Worm (Caenorhabditis elegans) whole organism, mixed stage, embryonic: ENCODE results near the gene pipp-4P.

Experiments
- bed-3 ChIP-seq: fragments of 200-800 bp; sonication (Bioruptor generic); optimal IDR thresholded peaks from 3 replicates; lab custom pipeline; 2018; ENCODE audit warnings: mild to moderate bottlenecking, missing genetic modification characterization, moderate library complexity, missing compliant biosample characterization
- blmp-1 ChIP-seq: fragments of 150-350 bp; optimal IDR thresholded peaks from 2 replicates; lab custom pipeline; 2014; ENCODE audit warnings: missing biosample characterization, missing genetic modification characterization
- ceh-39 ChIP-seq: fragments of 150-350 bp; optimal IDR thresholded peaks from 2 replicates; lab custom pipeline; 2014; ENCODE audit warnings: missing biosample characterization, missing genetic modification characterization
- ceh-43 ChIP-seq: fragments of 200-800 bp; sonication (Bioruptor generic); optimal IDR thresholded peaks from 2 replicates; lab custom pipeline; 2018; ENCODE audit warnings: mild to moderate bottlenecking, missing genetic modification characterization, moderate library complexity, missing compliant biosample characterization
- ceh-83 ChIP-seq: fragments of 200-800 bp; sonication (Bioruptor generic); optimal IDR thresholded peaks from 2 replicates; lab custom pipeline; 2018; ENCODE audit warnings: mild to moderate bottlenecking, missing genetic modification characterization, missing compliant biosample characterization
- ces-1 ChIP-seq: fragments of 150-350 bp; optimal IDR thresholded peaks from 2 replicates; lab custom pipeline; 2014; ENCODE audit warnings: missing biosample characterization, missing genetic modification reagents, missing genetic modification characterization
- cnd-1 ChIP-seq: fragments of 200-800 bp; sonication (Bioruptor generic); optimal IDR thresholded peaks from 2 replicates; lab custom pipeline; 2018; ENCODE audit warnings: mild to moderate bottlenecking, missing genetic modification characterization, missing compliant biosample characterization
- drap-1 ChIP-seq: fragments of 200-800 bp; sonication (Bioruptor generic); optimal IDR thresholded peaks from 3 replicates; lab custom pipeline; 2018; ENCODE audit warnings: mild to moderate bottlenecking, missing genetic modification characterization, missing compliant biosample characterization
- elt-1 ChIP-seq: sonication (generic microtip); optimal IDR thresholded peaks from 2 replicates; lab custom pipeline; 2017; ENCODE audit warnings: missing genetic modification characterization, mild to moderate bottlenecking, missing compliant biosample characterization, antibody characterized with exemption, moderate library complexity, borderline replicate concordance; ENCODE audit not compliant: insufficient read depth
- elt-3 ChIP-seq: fragments of 150-350 bp; optimal IDR thresholded peaks from 2 replicates; lab custom pipeline; 2014; ENCODE audit warnings: missing biosample characterization, missing genetic modification characterization
- flh-1 ChIP-seq: fragments of 200-800 bp; sonication (Bioruptor generic); optimal IDR thresholded peaks from 2 replicates; lab custom pipeline; 2018; ENCODE audit warnings: mild to moderate bottlenecking, missing genetic modification characterization, moderate library complexity, missing compliant biosample characterization
- hlh-1 ChIP-seq: fragments of 150-350 bp; optimal IDR thresholded peaks from 2 replicates; lab custom pipeline; 2014; ENCODE audit warnings: missing biosample characterization, missing genetic modification reagents, missing genetic modification characterization
- lin-13 ChIP-seq: fragments of 150-350 bp; optimal IDR thresholded peaks from 2 replicates; lab custom pipeline; 2014; ENCODE audit warnings: missing biosample characterization, missing genetic modification characterization
- lin-32 ChIP-seq: fragments of 200-800 bp; sonication (Bioruptor generic); optimal IDR thresholded peaks from 2 replicates; lab custom pipeline; 2018; ENCODE audit warnings: mild to moderate bottlenecking, missing genetic modification characterization, missing compliant biosample characterization
- lsy-2 ChIP-seq: fragments of 150-350 bp; optimal IDR thresholded peaks from 2 replicates; lab custom pipeline; 2014; ENCODE audit warnings: missing biosample characterization, missing genetic modification characterization
- mab-5 ChIP-seq: fragments of 150-350 bp; optimal IDR thresholded peaks from 2 replicates; lab custom pipeline; 2014; ENCODE audit warnings: missing biosample characterization, missing genetic modification characterization
- mep-1 ChIP-seq: fragments of 150-350 bp; optimal IDR thresholded peaks from 2 replicates; lab custom pipeline; 2017; ENCODE audit warnings: missing biosample characterization, missing genetic modification reagents, missing genetic modification characterization, inconsistent platforms
- mls-2 ChIP-seq: sonication (generic microtip); optimal IDR thresholded peaks from 2 replicates; lab custom pipeline; 2016; ENCODE audit warnings: mild to moderate bottlenecking, missing genetic modification characterization, moderate library complexity, missing compliant biosample characterization
- nhr-12 ChIP-seq: fragments of 150-350 bp; optimal IDR thresholded peaks from 2 replicates; lab custom pipeline; 2014; ENCODE audit warnings: missing biosample characterization, missing genetic modification characterization
- nhr-2 ChIP-seq: fragments of 150-350 bp; optimal IDR thresholded peaks from 2 replicates; lab custom pipeline; 2014; ENCODE audit warnings: missing biosample characterization, missing genetic modification characterization
- nhr-237 ChIP-seq: fragments of 150-350 bp; optimal IDR thresholded peaks from 2 replicates; lab custom pipeline; 2014; ENCODE audit warnings: missing biosample characterization, missing genetic modification characterization
- nhr-28 ChIP-seq: fragments of 150-350 bp; optimal IDR thresholded peaks from 2 replicates; lab custom pipeline; 2014; ENCODE audit warnings: missing biosample characterization, missing genetic modification characterization
- nhr-76 ChIP-seq: sonication (generic microtip); optimal IDR thresholded peaks from 2 replicates; lab custom pipeline; 2017; ENCODE audit warnings: missing biosample characterization, missing genetic modification characterization
- pha-4 ChIP-seq: fragments of 150-350 bp; optimal IDR thresholded peaks from 2 replicates; lab custom pipeline; 2018; ENCODE audit warnings: missing biosample characterization, missing genetic modification reagents, missing genetic modification characterization
- sem-2 ChIP-seq: fragments of 200-800 bp; sonication (Bioruptor generic); optimal IDR thresholded peaks from 2 replicates; lab custom pipeline; 2018; ENCODE audit warnings: mild to moderate bottlenecking, missing genetic modification characterization, missing compliant biosample characterization
- snpc-4 ChIP-seq: fragments of 150-350 bp; optimal IDR thresholded peaks from 2 replicates; lab custom pipeline; 2014; ENCODE audit warnings: missing biosample characterization, missing genetic modification characterization
- sptf-1 ChIP-seq: sonication (generic microtip); optimal IDR thresholded peaks from 2 replicates; lab custom pipeline; 2017; ENCODE audit warnings: mild to moderate bottlenecking, missing genetic modification characterization, moderate library complexity, missing compliant biosample characterization
- tbx-8 ChIP-seq: fragments of 200-800 bp; sonication (Bioruptor generic); optimal IDR thresholded peaks from 2 replicates; lab custom pipeline; 2018; ENCODE audit warnings: mild to moderate bottlenecking, missing genetic modification characterization, moderate library complexity, missing compliant biosample characterization
- unc-39 ChIP-seq: fragments of 150-350 bp; optimal IDR thresholded peaks from 2 replicates; lab custom pipeline; 2014; ENCODE audit warnings: missing biosample characterization, missing genetic modification characterization
- unc-62 ChIP-seq: fragments of 150-350 bp; optimal IDR thresholded peaks from 2 replicates; lab custom pipeline; 2014; ENCODE audit warnings: missing biosample characterization, missing genetic modification reagents, missing genetic modification characterization
- zip-8 ChIP-seq: fragments of 150-350 bp; optimal IDR thresholded peaks from 2 replicates; lab custom pipeline; 2014; ENCODE audit warnings: missing biosample characterization, missing genetic modification characterization

pipp-4P gene

ce11 chrIII:2785840-2786239 lies 33.2 kb upstream of the pipp-4P start, which contains the start of gene Y71H2AM.20 (continued):
- TF ChIP-seq nhr-28 (tag; lab: Kevin White, UChicago) = no peak
- TF ChIP-seq nhr-12 (tag; lab: Kevin White, UChicago) = no peak

- TF ChIP-seq elt-3 = no peak
- no peak for TF ChIP-seq lsy-2 (tag; lab: Kevin White, UChicago)
- no peak for TF ChIP-seq snpc-4
- TF ChIP-seq flh-1 (GFP tag; lab: Kevin White, UChicago) = no peak
- no peak for TF ChIP-seq sem-2
- no peak for TF ChIP-seq zip-8 (tag; lab: Kevin White, UChicago)
- no peak for TF ChIP-seq nhr-12 (tag; lab: Kevin White, UChicago)
- TF ChIP-seq elt-1 (tag; lab: Kevin White, UChicago) = no peak
- no peak for TF ChIP-seq lin-32 (GFP tag; lab: Kevin White, UChicago)
- TF ChIP-seq nhr-28 (tag; lab: Kevin White, UChicago) = no peak
- TF ChIP-seq cnd-1 (tag; lab: Kevin White, UChicago) = no peak
- TF ChIP-seq mls-2 (tag; lab: Kevin White, UChicago) = no peak
- no peak for TF ChIP-seq drap-1
- no peak for TF ChIP-seq nhr-76 (tag; lab: Kevin White, UChicago)
Measured at ce11 chrIII:2786740-2787139, 32.3 kb upstream of the pipp-4P start, which contains the start of gene nduc-2. TSS of gene nduc-2 (plus strand) at chrIII:2786852.

- no peak for TF ChIP-seq nhr-76 (tag; lab: Kevin White, UChicago)
- no peak for TF ChIP-seq pha-4 (tag; lab: Kevin White, UChicago)
- TF ChIP-seq mab-5 (tag; lab: Kevin White, UChicago) = no peak
- no peak for TF ChIP-seq ces-1
- TF ChIP-seq lin-32 (GFP tag; lab: Kevin White, UChicago) = no peak
- TF ChIP-seq ceh-83 (GFP tag; lab: Kevin White, UChicago) = no peak
- TF ChIP-seq nhr-2 (tag; lab: Kevin White, UChicago) = no peak
- TF ChIP-seq sptf-1 (tag; lab: Kevin White, UChicago) = no peak
- TF ChIP-seq ceh-39 = no peak
- TF ChIP-seq hlh-1 (tag; lab: Kevin White, UChicago) = no peak
Measured at ce11 chrIII:2787979-2788491, 31.0 kb upstream of the pipp-4P start, which contains the start of gene tbcc-1. TSS of gene tbcc-1 (plus strand) at chrIII:2788441.

ce11 chrIII:2794057-2794456 lies 25.0 kb upstream of the pipp-4P start:
- TF ChIP-seq unc-62 = no peak
- no peak for TF ChIP-seq mls-2 (tag; lab: Kevin White, UChicago)
- no peak for TF ChIP-seq nhr-237 (tag; lab: Kevin White, UChicago)

ce11 chrIII:2795442-2796023 lies 23.5 kb upstream of the pipp-4P start:
- TF ChIP-seq lin-13 (tag; lab: Kevin White, UChicago) (no peak), flh-1 (GFP tag; lab: Kevin White, UChicago) (no peak), elt-3 (no peak)

- TF ChIP-seq bed-3 (GFP tag; lab: Kevin White, UChicago) (no peak), tbx-8 (GFP tag; lab: Kevin White, UChicago) (no peak), zip-8 (tag; lab: Kevin White, UChicago) (peak; percentile 93)
- TF ChIP-seq, all 35 proteins: peak for 1
Measured at ce11 chrIII:2800743-2801142, 18.3 kb upstream of the pipp-4P start.

ce11 chrIII:2801800-2802515 lies 17.1 kb upstream of the pipp-4P start, which contains the start of the genes twk-45 and Y71H2AM.25:
TSS of gene twk-45 (minus strand) at chrIII:2801900.
TSS of gene Y71H2AM.25 (plus strand) at chrIII:2802465.
- TF ChIP-seq bed-3 (GFP tag; lab: Kevin White, UChicago) (no peak), nhr-12 (tag; lab: Kevin White, UChicago) (no peak), snpc-4 (no peak), lsy-2 (tag; lab: Kevin White, UChicago) (no peak), sptf-1 (tag; lab: Kevin White, UChicago) (no peak), flh-1 (GFP tag; lab: Kevin White, UChicago) (no peak), blmp-1 (no peak), zip-8 (tag; lab: Kevin White, UChicago) (no peak), nhr-237 (tag; lab: Kevin White, UChicago) (no peak), unc-39 (tag; lab: Kevin White, UChicago) (no peak), ceh-43 (GFP tag; lab: Kevin White, UChicago) (no peak), tbx-8 (GFP tag; lab: Kevin White, UChicago) (no peak), ceh-39 (no peak), nhr-76 (tag; lab: Kevin White, UChicago) (no peak), ceh-83 (GFP tag; lab: Kevin White, UChicago) (no peak), nhr-28 (tag; lab: Kevin White, UChicago) (no peak), mep-1 (tag; lab: Kevin White, UChicago) (no peak), nhr-2 (tag; lab: Kevin White, UChicago) (no peak)
